Fruit fly (Drosophila melanogaster): ENCODE measurements around the gene Dph1.

The Dph1 gene

DNA sequence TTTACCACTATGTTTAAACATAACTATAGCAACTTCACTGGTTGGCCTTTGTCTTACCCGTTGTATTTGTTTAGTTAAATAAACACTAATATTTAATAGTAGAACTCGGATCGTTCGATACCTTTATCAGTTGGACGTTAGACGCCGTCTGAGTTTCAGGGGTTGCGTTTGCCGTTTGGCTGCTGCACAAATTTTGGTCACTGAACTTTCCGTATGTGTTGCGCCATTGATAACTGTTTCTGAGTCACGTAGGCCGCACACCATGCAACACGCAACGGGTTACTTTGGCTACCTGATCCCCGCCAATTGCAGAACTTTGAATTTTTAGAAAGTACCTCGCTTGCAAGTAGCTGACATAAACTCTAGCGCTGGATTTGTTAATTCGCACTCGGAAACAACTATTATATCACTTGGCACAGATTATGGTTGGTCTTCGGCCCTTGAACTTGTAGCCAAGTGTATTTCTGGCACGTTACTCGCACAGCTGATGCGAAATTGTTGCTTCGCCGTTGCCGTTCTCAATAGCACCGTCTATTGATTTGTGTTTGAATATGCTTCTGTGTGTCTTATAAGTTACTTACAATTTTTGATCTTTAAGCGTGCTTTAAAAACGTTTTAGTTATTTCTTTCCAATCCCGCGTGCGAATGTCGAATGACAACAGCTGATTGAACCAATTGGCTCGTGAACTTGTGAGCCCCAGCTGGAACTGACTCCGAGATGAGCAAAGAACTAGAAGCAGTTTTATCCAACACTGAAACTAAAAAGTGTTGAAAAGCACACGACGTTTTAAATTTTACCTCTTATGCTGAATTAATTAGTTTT, at the start of gene Dph1 (continued):
- peak; percentile 1 for TF ChIP-seq CG17186 (GFP tag; optimal IDR thresholded peaks at IDR 0.05)
- TF ChIP-seq chif (GFP tag; optimal IDR thresholded peaks at IDR 0.05) = peak; percentile 69 to 85
- TF ChIP-seq Atf-2 (GFP tag; optimal IDR thresholded peaks at IDR 0.05) = peak; percentile 81
- TF ChIP-seq CG3995 (GFP tag; optimal IDR thresholded peaks at IDR 0.05) = peak; percentile 76
- peak; percentile 89 for TF ChIP-seq Antp (GFP tag; optimal IDR thresholded peaks at IDR 0.05)
- peak; percentile 58 for TF ChIP-seq CG12155 (GFP tag; optimal IDR thresholded peaks at IDR 0.05)
- peak; percentile 93 for TF ChIP-seq CG34422 (GFP tag; IDR thresholded peaks at IDR 0.05)
- peak; percentile 84 for TF ChIP-seq HLH3B (GFP tag; IDR thresholded peaks at IDR 0.05)
- TF ChIP-seq HLH4C (GFP tag; IDR thresholded peaks at IDR 0.05; ENCODE audit: partially characterized antibody) = 0 out of 3 replicates have a peak, but pooled peaks have one; percentile 34
- peak; percentile 65 for TF ChIP-seq Hr3 (GFP tag; optimal IDR thresholded peaks at IDR 0.05)
- peak; percentile 67 for TF ChIP-seq CG10431 (GFP tag; optimal IDR thresholded peaks at IDR 0.05)
- peak; percentile 49 for TF ChIP-seq Deaf1 (tag; optimal IDR thresholded peaks at IDR 0.05)
- peak; percentile 78 for TF ChIP-seq NK7.1 (GFP tag; optimal IDR thresholded peaks at IDR 0.05)
- TF ChIP-seq Pdp1 (GFP tag; optimal IDR thresholded peaks at IDR 0.05) = peak; percentile 75 to 96
- TF ChIP-seq CG16863 (GFP tag; optimal IDR thresholded peaks at IDR 0.05) = peak; percentile 71
- TF ChIP-seq Ets97D (GFP tag; optimal IDR thresholded peaks at IDR 0.05) = peak; percentile 90
- peak; percentile 90 for TF ChIP-seq CG9727 (GFP tag; optimal IDR thresholded peaks at IDR 0.05)
- peak; percentile 54 for TF ChIP-seq CG4328 (GFP tag; optimal IDR thresholded peaks at IDR 0.05)
- peak; percentile 68 for TF ChIP-seq CG16779 (GFP tag; IDR thresholded peaks at IDR 0.05)
- TF ChIP-seq lmd (GFP tag; IDR thresholded peaks at IDR 0.05) = peak; percentile 86; the same call in 1 of the 2 replicates
- TF ChIP-seq sr (GFP tag; IDR thresholded peaks at IDR 0.05) = no peak; the same call in 1 of the 3 replicates
- no peak for TF ChIP-seq Dfd (GFP tag; optimal IDR thresholded peaks at IDR 0.05)
- peak in 1 of 2 experiments; percentile 95 for TF ChIP-seq insv (GFP tag; optimal IDR thresholded peaks at IDR 0.05)
- peak; percentile 85 for TF ChIP-seq CG4424 (GFP tag; optimal IDR thresholded peaks at IDR 0.05)
- TF ChIP-seq CG2889 (GFP tag; IDR thresholded peaks at IDR 0.05) = peak; percentile 97
- TF ChIP-seq sens-2 (GFP tag; IDR thresholded peaks at IDR 0.05) = no peak; the same call in 1 of the 2 replicates
- TF ChIP-seq stwl (tag; optimal IDR thresholded peaks at IDR 0.05) = peak; percentile 62
- TF ChIP-seq Blimp-1 (GFP tag; optimal IDR thresholded peaks at IDR 0.05) = peak; percentile 81
- peak; percentile 42 for TF ChIP-seq CG18764 (GFP tag; optimal IDR thresholded peaks at IDR 0.05)
- peak; percentile 30 for TF ChIP-seq CG3065 (GFP tag; optimal IDR thresholded peaks at IDR 0.05)
- peak; percentile 76 for TF ChIP-seq CG8089 (GFP tag; optimal IDR thresholded peaks at IDR 0.05)
- peak; percentile 76; the same call in 2 of the 3 replicates for TF ChIP-seq CG2199 (GFP tag; IDR thresholded peaks at IDR 0.05)
- TF ChIP-seq CG2202 (tag; optimal IDR thresholded peaks at IDR 0.05) = peak; percentile 60
- TF ChIP-seq CG11398 (GFP tag; optimal IDR thresholded peaks at IDR 0.05) = peak; percentile 72
- no peak for TF ChIP-seq CG17912 (GFP tag; optimal IDR thresholded peaks at IDR 0.05)
- TF ChIP-seq CG31441 (GFP tag; IDR thresholded peaks at IDR 0.05) = peak; percentile 86
- peak; percentile 77 for TF ChIP-seq H2.0 (GFP tag; IDR thresholded peaks at IDR 0.05)
- peak; percentile 57 for TF ChIP-seq maf-S (GFP tag; optimal IDR thresholded peaks at IDR 0.05)
- peak; percentile 50 to 87 for TF ChIP-seq Hr51 (GFP tag; optimal IDR thresholded peaks at IDR 0.05)
- peak; percentile 84 for TF ChIP-seq Fer1 (GFP tag; optimal IDR thresholded peaks at IDR 0.05)
- TF ChIP-seq CG11247 (GFP tag; IDR thresholded peaks at IDR 0.05) = peak; percentile 69
- TF ChIP-seq sd (tag; optimal IDR thresholded peaks at IDR 0.05) = peak; percentile 81
- TF ChIP-seq jumu (GFP tag; optimal IDR thresholded peaks at IDR 0.05) = peak; percentile 82
- peak; percentile 77 for TF ChIP-seq Fer3 (tag; optimal IDR thresholded peaks at IDR 0.05)
- peak; percentile 91 for TF ChIP-seq oc (tag; optimal IDR thresholded peaks at IDR 0.05)
- peak; percentile 89 for TF ChIP-seq repo (GFP tag; optimal IDR thresholded peaks at IDR 0.05)
- TF ChIP-seq CG9437 (GFP tag; optimal IDR thresholded peaks at IDR 0.05) = peak; percentile 81
- TF ChIP-seq run (tag; optimal IDR thresholded peaks at IDR 0.05) = peak; percentile 8
- TF ChIP-seq CG17359 (tag; optimal IDR thresholded peaks at IDR 0.05) = peak; percentile 85

All from whole organism, embryonic.